Worm (Caenorhabditis elegans) whole organism, young adult: ENCODE results near the gene srz-18.

Source experiments
- B0261.1 ChIP-seq: sonication (generic microtip); optimal IDR thresholded peaks from 2 replicates; lab custom pipeline; 2016; ENCODE audit warnings: mild to moderate bottlenecking, missing genetic modification characterization, moderate library complexity, missing compliant biosample characterization
- B0336.3 ChIP-seq: fragments of 200-800 bp; sonication (Bioruptor generic); IDR thresholded peaks from 2 replicates; pipeline ENCODE4 v1.3.6; 2022; ENCODE audit warnings: missing genetic modification characterization, missing compliant biosample characterization
- F10E7.11 ChIP-seq: sonication (generic microtip); optimal IDR thresholded peaks from 2 replicates; lab custom pipeline; 2017; ENCODE audit warnings: mild to moderate bottlenecking, missing genetic modification characterization, moderate library complexity, missing compliant biosample characterization
- F22D6.2 ChIP-seq: sonication (generic microtip); optimal IDR thresholded peaks from 2 replicates; lab custom pipeline; 2016; ENCODE audit warnings: mild to moderate bottlenecking, missing genetic modification characterization, missing compliant biosample characterization
- F37B4.10 ChIP-seq: fragments of 200-800 bp; sonication (Bioruptor generic); IDR thresholded peaks from 2 replicates; pipeline ENCODE4 v1.3.6; 2022; ENCODE audit warnings: missing genetic modification characterization, missing compliant biosample characterization
- F39B2.1 ChIP-seq: fragments of 200-800 bp; sonication (Bioruptor generic); IDR thresholded peaks from 2 replicates; pipeline ENCODE4 v1.3.6; 2022; ENCODE audit warnings: missing genetic modification reagents, missing genetic modification characterization, missing compliant biosample characterization
- F57A8.1 ChIP-seq: fragments of 200-800 bp; sonication (Bioruptor generic); optimal IDR thresholded peaks from 2 replicates; lab custom pipeline; 2018; ENCODE audit warnings: mild to moderate bottlenecking, missing genetic modification characterization, moderate library complexity, missing compliant biosample characterization
- T26A5.8 ChIP-seq: sonication (generic microtip); optimal IDR thresholded peaks from 2 replicates; lab custom pipeline; 2016; ENCODE audit warnings: missing genetic modification characterization, missing compliant biosample characterization
- Y95B8A.8 ChIP-seq: fragments of 200-800 bp; sonication (Bioruptor generic); IDR thresholded peaks from 2 replicates; pipeline ENCODE4 v1.3.6; 2022; ENCODE audit warnings: missing genetic modification reagents, missing genetic modification characterization, missing compliant biosample characterization
- aptf-3 ChIP-seq: fragments of 200-800 bp; sonication (Bioruptor generic); IDR thresholded peaks from 2 replicates; pipeline ENCODE4 v1.3.6; 2022; ENCODE audit warnings: missing genetic modification characterization, missing compliant biosample characterization
- attf-6 ChIP-seq: fragments of 200-800 bp; sonication (Bioruptor generic); IDR thresholded peaks from 2 replicates; pipeline ENCODE4 v1.3.6; 2022; ENCODE audit warnings: missing genetic modification reagents, missing genetic modification characterization, missing compliant biosample characterization
- ccch-3 ChIP-seq: fragments of 200-800 bp; sonication (Bioruptor generic); optimal IDR thresholded peaks from 2 replicates; lab custom pipeline; 2018; ENCODE audit warnings: mild to moderate bottlenecking, missing genetic modification characterization, missing compliant biosample characterization
- cebp-1 ChIP-seq, 2 experiments: fragments of 200-800 bp in 1 of 2; sonication (Bioruptor generic) in 1 of 2; sonication (generic microtip) in 1 of 2; IDR thresholded peaks in 1 of 2; optimal IDR thresholded peaks in 1 of 2; 2 replicates each; pipeline versions ENCODE4 v1.3.6 to Lab custom; 2017 to 2022; ENCODE audit warnings: missing compliant biosample characterization in 2 of 2, missing genetic modification characterization in 2 of 2, mild to moderate bottlenecking in 1 of 2, missing genetic modification reagents in 1 of 2, moderate library complexity in 1 of 2
- ceh-100 ChIP-seq: fragments of 200-800 bp; sonication (Bioruptor generic); IDR thresholded peaks from 2 replicates; pipeline ENCODE4 v1.3.6; 2022; ENCODE audit warnings: missing genetic modification reagents, missing genetic modification characterization, missing compliant biosample characterization
- chd-7 ChIP-seq: sonication (generic microtip); optimal IDR thresholded peaks from 2 replicates; lab custom pipeline; 2016; ENCODE audit warnings: mild to moderate bottlenecking, missing genetic modification characterization, moderate library complexity, missing compliant biosample characterization
- efl-1 ChIP-seq: fragments of 150-350 bp; optimal IDR thresholded peaks from 2 replicates; lab custom pipeline; 2014; ENCODE audit warnings: missing biosample characterization, missing genetic modification reagents, missing genetic modification characterization
- egl-44 ChIP-seq: fragments of 200-800 bp; sonication (Bioruptor generic); IDR thresholded peaks from 2 replicates; pipeline ENCODE4 v1.3.6; 2022; ENCODE audit warnings: missing genetic modification reagents, missing genetic modification characterization, missing compliant biosample characterization
- egrh-3 ChIP-seq: fragments of 200-800 bp; sonication (Bioruptor generic); IDR thresholded peaks from 2 replicates; pipeline ENCODE4 v1.3.6; 2022; ENCODE audit warnings: missing genetic modification reagents, missing genetic modification characterization, missing compliant biosample characterization
- fkh-3 ChIP-seq: sonication (generic microtip); optimal IDR thresholded peaks from 2 replicates; lab custom pipeline; 2016; ENCODE audit warnings: mild to moderate bottlenecking, missing genetic modification characterization, missing compliant biosample characterization
- him-1 ChIP-seq: sonication (generic microtip); optimal IDR thresholded peaks from 2 replicates; lab custom pipeline; 2016; ENCODE audit warnings: missing genotype, missing genetic modification reagents, missing genetic modification characterization, missing compliant biosample characterization
- hrde-1 ChIP-seq: sonication (generic microtip); optimal IDR thresholded peaks from 2 replicates; lab custom pipeline; 2016; ENCODE audit warnings: missing genetic modification characterization, mild to moderate bottlenecking, missing compliant biosample characterization, moderate library complexity, missing genotype, missing genetic modification reagents, borderline replicate concordance
- hsf-1 ChIP-seq: fragments of 200-800 bp; sonication (Bioruptor generic); IDR thresholded peaks from 2 replicates; pipeline ENCODE4 v1.3.6; 2022; ENCODE audit warnings: missing genetic modification reagents, missing genetic modification characterization, missing compliant biosample characterization
- let-526 ChIP-seq: fragments of 200-800 bp; sonication (Bioruptor generic); IDR thresholded peaks from 2 replicates; pipeline ENCODE4 v1.3.6; 2022; ENCODE audit warnings: missing genetic modification reagents, missing genetic modification characterization, missing compliant biosample characterization
- let-607 ChIP-seq, 2 experiments: fragments of 200-800 bp in 1 of 2; sonication (Bioruptor generic) in 1 of 2; sonication (generic microtip) in 1 of 2; optimal IDR thresholded peaks; 2 replicates each; lab custom pipeline; 2016 to 2018; ENCODE audit warnings: mild to moderate bottlenecking in 2 of 2, missing compliant biosample characterization in 2 of 2, missing genetic modification characterization in 2 of 2, moderate library complexity in 2 of 2, missing genotype in 1 of 2
- lin-26 ChIP-seq: fragments of 200-800 bp; sonication (Bioruptor generic); IDR thresholded peaks from 2 replicates; pipeline ENCODE4 v1.3.6; 2022; ENCODE audit warnings: missing genetic modification reagents, missing genetic modification characterization, missing compliant biosample characterization
- lin-35 ChIP-seq, 3 experiments: fragments of 150-350 bp in 2 of 3; sonication (generic microtip) in 1 of 3; optimal IDR thresholded peaks; 2 replicates each; lab custom pipeline; 2014 to 2018; ENCODE audit warnings: missing biosample characterization in 3 of 3, missing genetic modification characterization in 3 of 3, missing genetic modification reagents in 3 of 3
- lsl-1 ChIP-seq: fragments of 200-800 bp; sonication (Bioruptor generic); optimal IDR thresholded peaks from 2 replicates; lab custom pipeline; 2018; ENCODE audit warnings: mild to moderate bottlenecking, missing genetic modification characterization, moderate library complexity, missing compliant biosample characterization
- lsy-27 ChIP-seq: sonication (generic microtip); optimal IDR thresholded peaks from 2 replicates; lab custom pipeline; 2017; ENCODE audit warnings: missing genetic modification characterization, mild to moderate bottlenecking, missing compliant biosample characterization, antibody characterized with exemption, missing genotype, borderline replicate concordance; ENCODE audit not compliant: insufficient read depth
- mxl-1 ChIP-seq: sonication (generic microtip); optimal IDR thresholded peaks from 2 replicates; lab custom pipeline; 2016; ENCODE audit warnings: missing genetic modification characterization, missing compliant biosample characterization
- nfya-1 ChIP-seq: sonication (generic microtip); optimal IDR thresholded peaks from 2 replicates; lab custom pipeline; 2017; ENCODE audit warnings: antibody characterized with exemption, missing compliant biosample characterization, missing genetic modification characterization, borderline replicate concordance; ENCODE audit not compliant: insufficient read depth
- nfya-2 ChIP-seq: fragments of 200-800 bp; sonication (Bioruptor generic); IDR thresholded peaks from 2 replicates; pipeline ENCODE4 v1.3.6; 2022; ENCODE audit warnings: missing genetic modification reagents, missing genetic modification characterization, missing compliant biosample characterization
- nhr-27 ChIP-seq: fragments of 200-800 bp; sonication (Bioruptor generic); optimal IDR thresholded peaks from 2 replicates; lab custom pipeline; 2018; ENCODE audit warnings: mild to moderate bottlenecking, missing genetic modification characterization, moderate library complexity, missing compliant biosample characterization
- pbrm-1 ChIP-seq: fragments of 200-800 bp; sonication (Bioruptor generic); IDR thresholded peaks from 2 replicates; pipeline ENCODE4 v1.3.6; 2022; ENCODE audit warnings: missing genetic modification reagents, missing genetic modification characterization, missing compliant biosample characterization
- pha-4 ChIP-seq: fragments of 150-350 bp; sonication (generic microtip); optimal IDR thresholded peaks from 2 replicates; lab custom pipeline; 2014; ENCODE audit warnings: missing biosample characterization, missing genetic modification reagents, missing genetic modification characterization
- sdz-38 ChIP-seq: sonication (generic microtip); optimal IDR thresholded peaks from 2 replicates; lab custom pipeline; 2016; ENCODE audit warnings: missing genotype, missing genetic modification characterization, missing compliant biosample characterization
- somi-1 ChIP-seq: fragments of 200-800 bp; sonication (Bioruptor generic); optimal IDR thresholded peaks from 2 replicates; lab custom pipeline; 2018; ENCODE audit warnings: mild to moderate bottlenecking, missing genetic modification characterization, missing compliant biosample characterization
- sptf-2 ChIP-seq: fragments of 200-800 bp; sonication (Bioruptor generic); optimal IDR thresholded peaks from 2 replicates; lab custom pipeline; 2018; ENCODE audit warnings: mild to moderate bottlenecking, missing genetic modification characterization, missing compliant biosample characterization
- xnd-1 ChIP-seq: sonication (generic microtip); optimal IDR thresholded peaks from 2 replicates; lab custom pipeline; 2016; ENCODE audit warnings: missing genotype, missing genetic modification reagents, missing genetic modification characterization, missing compliant biosample characterization
- ztf-18 ChIP-seq: sonication (generic microtip); optimal IDR thresholded peaks from 2 replicates; lab custom pipeline; 2016; ENCODE audit warnings: missing genotype, mild to moderate bottlenecking, missing genetic modification characterization, missing compliant biosample characterization
- ztf-26 ChIP-seq: sonication (generic microtip); optimal IDR thresholded peaks from 2 replicates; lab custom pipeline; 2017; ENCODE audit warnings: missing genetic modification characterization, missing compliant biosample characterization

srz-18 gene

DNA sequence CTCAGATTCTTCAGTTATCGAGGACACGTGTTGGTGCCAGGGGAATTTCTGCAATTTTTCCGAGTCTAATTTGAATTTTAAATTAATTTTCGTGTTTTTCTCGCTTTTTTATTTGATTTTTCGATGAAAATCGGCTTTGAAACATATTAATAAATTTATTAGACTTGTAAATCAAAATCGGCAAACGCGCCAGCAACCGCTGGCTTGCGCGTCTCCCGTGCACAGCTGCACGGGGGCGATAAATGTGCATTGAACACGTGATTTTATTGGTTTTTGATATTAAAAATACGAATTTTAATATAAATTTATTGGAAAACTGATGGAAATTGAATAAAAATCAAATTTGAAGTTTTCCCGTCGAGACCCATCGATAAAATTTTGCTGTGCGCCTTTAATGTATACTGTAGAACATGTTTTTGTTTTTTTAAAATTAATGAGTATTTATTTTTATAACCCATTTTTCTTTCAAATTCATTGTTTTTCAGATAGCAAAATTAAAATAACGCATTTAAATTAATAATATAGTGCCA lies 45.9 kb upstream of the srz-18 start, which contains the start of gene F26F2.7 (continued):
- TF ChIP-seq F37B4.10 (GFP tag; lab: Robert Waterston, UW), result 0 out of 2 replicates have a peak, but pooled peaks have one; percentile 20
- TF ChIP-seq sptf-2 (GFP tag; lab: Kevin White, UChicago), result peak; percentile 37
- peak; percentile 34 for TF ChIP-seq chd-7 (tag; lab: Kevin White, UChicago)
- TF ChIP-seq Y95B8A.8 (GFP tag; lab: Robert Waterston, UW), result peak; percentile 82; the same call in 1 of the 2 replicates
- TF ChIP-seq ccch-3 (GFP tag; lab: Kevin White, UChicago), result no peak
- TF ChIP-seq attf-6 (GFP tag; lab: Robert Waterston, UW), result peak; percentile 79
- peak; percentile 58; the same call in 1 of the 2 replicates for TF ChIP-seq egrh-3 (GFP tag; lab: Robert Waterston, UW)
- TF ChIP-seq ztf-18, result peak; percentile 99
- peak; percentile 97 for TF ChIP-seq B0336.3 (GFP tag; lab: Robert Waterston, UW)
- no peak for TF ChIP-seq lsy-27 (tag; lab: Kevin White, UChicago)
- TF ChIP-seq pha-4 (tag; lab: Kevin White, UChicago), result peak; percentile 48
- TF ChIP-seq somi-1 (GFP tag; lab: Kevin White, UChicago), result peak; percentile 29
- peak; percentile 100 for TF ChIP-seq xnd-1 (tag; lab: Kevin White, UChicago)
- no peak for TF ChIP-seq fkh-3 (tag; lab: Kevin White, UChicago)
- TF ChIP-seq cebp-1 (GFP tag; IDR thresholded peaks at IDR 0.05; lab: Robert Waterston, UW), result 0 out of 2 replicates have a peak, but pooled peaks have one; percentile 37
- peak; percentile 89 for TF ChIP-seq cebp-1 (tag; optimal IDR thresholded peaks at IDR 0.05; lab: Kevin White, UChicago)

DNA sequence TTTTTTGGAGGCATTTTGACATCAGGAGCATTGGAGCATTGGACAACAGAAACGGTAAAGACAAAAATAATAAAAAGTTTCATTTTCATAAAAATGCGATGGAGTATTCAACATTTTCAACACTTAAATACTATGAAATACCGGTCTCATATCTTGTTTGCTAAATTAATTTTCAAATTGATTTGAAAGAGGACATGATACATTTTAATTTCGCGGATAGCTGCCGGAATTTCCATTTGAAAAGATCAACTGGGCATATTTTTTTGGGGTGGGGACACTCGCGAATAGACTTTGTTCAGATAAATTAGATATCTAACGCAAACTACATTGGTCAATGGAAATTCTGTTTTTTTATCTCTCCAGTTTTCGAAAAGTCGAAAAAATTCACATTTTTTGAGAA lies 31.8 kb upstream of the srz-18 start, which contains the start of gene F26F2.10:
F26F2.10 (minus strand) TSS at position 101 of the 400 bp plus-strand sequence.
- TF ChIP-seq F22D6.2 (tag; lab: Kevin White, UChicago) (no peak), egl-44 (GFP tag; lab: Robert Waterston, UW) (no peak), nfya-2 (GFP tag; lab: Robert Waterston, UW) (no peak), him-1 (no peak), nhr-27 (no peak)
- TF ChIP-seq, all 124 proteins: peak for 0

ce11 chrV:20595653-20596052 lies 30.9 kb upstream of the srz-18 start, which contains the start of gene F26F2.11:
F26F2.11 (minus strand) TSS chrV:20595753.
- TF ChIP-seq egl-44 (GFP tag; lab: Robert Waterston, UW) (no peak), lin-26 (GFP tag; lab: Robert Waterston, UW) (no peak), lsl-1 (GFP tag; lab: Kevin White, UChicago) (no peak), ceh-100 (no peak), F57A8.1 (no peak), lin-35 (GFP tag; optimal IDR thresholded peaks at IDR 0.05; lab: Kevin White, UChicago) (no peak), B0261.1 (no peak)

DNA sequence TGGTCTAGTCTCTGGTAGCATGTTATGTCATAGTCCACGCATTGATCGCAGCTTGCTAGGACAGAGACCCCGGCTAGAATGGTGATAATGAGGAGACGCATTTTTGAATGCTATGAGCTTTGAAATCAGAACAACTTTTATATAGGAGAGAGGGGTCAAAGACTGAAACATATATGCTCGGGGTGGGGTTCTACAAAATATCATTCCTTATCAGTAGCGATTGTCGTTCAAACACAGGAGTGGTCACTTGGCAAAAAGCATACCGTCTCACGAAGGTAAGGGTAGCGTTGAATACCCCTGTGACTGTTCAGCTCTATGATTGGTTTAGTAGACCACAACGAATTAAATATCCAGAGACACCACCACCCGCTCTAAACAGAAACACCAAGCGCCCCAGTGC lies 29.4 kb upstream of the srz-18 start, which contains the start of gene F46B3.1:
F46B3.1 (minus strand) TSS at position 101 of the 400 bp plus-strand sequence.
- TF ChIP-seq let-607 (tag; optimal IDR thresholded peaks at IDR 0.05; lab: Kevin White, UChicago) (no peak), F22D6.2 (tag; lab: Kevin White, UChicago) (no peak), sptf-2 (GFP tag; lab: Kevin White, UChicago) (no peak), ztf-26 (tag; lab: Kevin White, UChicago) (no peak), chd-7 (tag; lab: Kevin White, UChicago) (no peak)

DNA sequence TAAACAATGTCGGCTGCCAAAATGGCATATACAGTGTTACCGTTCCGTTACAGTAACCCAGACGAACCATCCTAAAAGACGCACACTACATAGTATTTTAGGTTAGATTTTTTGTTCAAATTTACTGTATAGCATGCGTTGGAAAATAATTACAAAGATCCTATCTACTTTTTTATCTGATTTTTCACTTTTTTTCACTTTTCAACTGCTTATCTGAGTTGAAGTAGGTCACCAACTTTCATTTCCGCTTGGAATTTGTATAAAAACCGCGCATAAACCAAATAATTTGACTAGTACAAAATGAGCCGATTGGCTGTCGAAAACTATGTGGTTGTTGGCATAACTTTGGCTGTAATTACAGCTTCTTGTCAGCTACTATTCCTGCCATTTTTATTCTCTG lies 26.7 kb upstream of the srz-18 start, which contains the start of gene col-163:
col-163 (plus strand) TSS at position 301 of the 400 bp plus-strand sequence.
- TF ChIP-seq efl-1 (GFP tag; lab: Kevin White, UChicago) (no peak), F10E7.11 (tag; lab: Kevin White, UChicago) (no peak), sdz-38 (no peak), T26A5.8 (tag; lab: Kevin White, UChicago) (no peak), attf-6 (GFP tag; lab: Robert Waterston, UW) (no peak), aptf-3 (no peak), mxl-1 (tag; lab: Kevin White, UChicago) (no peak), chd-7 (tag; lab: Kevin White, UChicago) (no peak), hrde-1 (tag; lab: Kevin White, UChicago) (no peak), let-526 (no peak), ceh-100 (no peak), F39B2.1 (GFP tag; lab: Robert Waterston, UW) (no peak), pbrm-1 (GFP tag; lab: Robert Waterston, UW) (no peak), nfya-1 (tag; lab: Kevin White, UChicago) (no peak), hsf-1 (GFP tag; lab: Robert Waterston, UW) (no peak)
